Worm (Caenorhabditis elegans) whole organism, early embryonic: Measurements from ENCODE around the gene flp-20.

Source experiments
- B0310.2 ChIP-seq: sonication (generic microtip); optimal IDR thresholded peaks from 2 replicates; lab custom pipeline; 2016; ENCODE audit warnings: mild to moderate bottlenecking, missing genetic modification characterization, missing compliant biosample characterization
- F13C5.2 ChIP-seq: sonication (generic microtip); optimal IDR thresholded peaks from 2 replicates; lab custom pipeline; 2017; ENCODE audit warnings: mild to moderate bottlenecking, missing genetic modification characterization, inconsistent platforms, missing compliant biosample characterization
- aly-1 ChIP-seq: sonication (generic microtip); optimal IDR thresholded peaks from 2 replicates; lab custom pipeline; 2016; ENCODE audit warnings: missing genetic modification characterization, missing compliant biosample characterization
- ama-1 ChIP-seq: fragments of 150-350 bp; optimal IDR thresholded peaks from 2 replicates; lab custom pipeline; 2014
- ceh-13 ChIP-seq: fragments of 200-800 bp; sonication (Bioruptor generic); optimal IDR thresholded peaks from 2 replicates; lab custom pipeline; 2018; ENCODE audit warnings: mild to moderate bottlenecking, missing genetic modification characterization, missing compliant biosample characterization
- ceh-36 ChIP-seq: sonication (generic microtip); optimal IDR thresholded peaks from 2 replicates; lab custom pipeline; 2016; ENCODE audit warnings: missing genetic modification characterization, inconsistent platforms, missing compliant biosample characterization
- ets-7 ChIP-seq: sonication (generic microtip); optimal IDR thresholded peaks from 2 replicates; lab custom pipeline; 2016; ENCODE audit warnings: missing genotype, missing genetic modification characterization, missing compliant biosample characterization
- flt-1 ChIP-seq: fragments of 200-800 bp; sonication (Bioruptor generic); IDR thresholded peaks from 2 replicates; pipeline ENCODE4 v1.3.6; 2022; ENCODE audit warnings: missing genetic modification characterization, missing compliant biosample characterization
- hmbx-1 ChIP-seq: sonication (generic microtip); optimal IDR thresholded peaks from 2 replicates; lab custom pipeline; 2016; ENCODE audit warnings: mild to moderate bottlenecking, missing genetic modification characterization, missing compliant biosample characterization
- hmg-4 ChIP-seq: fragments of 200-800 bp; sonication (Bioruptor generic); optimal IDR thresholded peaks from 2 replicates; lab custom pipeline; 2018; ENCODE audit warnings: mild to moderate bottlenecking, missing genetic modification characterization, missing compliant biosample characterization
- hnd-1 ChIP-seq: sonication (generic microtip); optimal IDR thresholded peaks from 2 replicates; lab custom pipeline; 2016; ENCODE audit warnings: missing genetic modification characterization, missing compliant biosample characterization
- pes-1 ChIP-seq: fragments of 200-800 bp; sonication (Bioruptor generic); IDR thresholded peaks from 2 replicates; pipeline ENCODE4 v1.3.6; 2022; ENCODE audit warnings: missing genetic modification reagents, missing genetic modification characterization, missing compliant biosample characterization
- scrt-1 ChIP-seq: fragments of 200-800 bp; sonication (Bioruptor generic); IDR thresholded peaks from 2 replicates; pipeline ENCODE4 v1.3.6; 2022; ENCODE audit warnings: missing genetic modification characterization, missing compliant biosample characterization
- sea-1 ChIP-seq: fragments of 200-800 bp; sonication (Bioruptor generic); conservative IDR thresholded peaks from 2 replicates; pipeline ENCODE4 v1.3.6; 2022; ENCODE audit warnings: missing genetic modification characterization, missing compliant biosample characterization
- tbx-11 ChIP-seq: fragments of 200-800 bp; sonication (Bioruptor generic); IDR thresholded peaks from 2 replicates; pipeline ENCODE4 v1.3.6; 2022; ENCODE audit warnings: missing genetic modification characterization, missing compliant biosample characterization
- tbx-37 ChIP-seq: fragments of 200-800 bp; sonication (Bioruptor generic); conservative IDR thresholded peaks from 2 replicates; pipeline ENCODE4 v1.3.6; 2022; ENCODE audit warnings: missing genetic modification reagents, missing genetic modification characterization, missing compliant biosample characterization
- tra-4 ChIP-seq: sonication (generic microtip); optimal IDR thresholded peaks from 2 replicates; lab custom pipeline; 2017; ENCODE audit warnings: missing genetic modification characterization, missing compliant biosample characterization

flp-20 gene

ce11 chrX:9338375-9338774 is 11.3 kb downstream of the flp-20 start, which contains the start of gene apa-2:
Gene apa-2 (plus strand): TSS chrX:9338675.
- no peak for TF ChIP-seq hnd-1 (tag; lab: Kevin White, UChicago)
- TF ChIP-seq ceh-36, result no peak
- TF ChIP-seq scrt-1 (GFP tag; lab: Robert Waterston, UW), result no peak
- no peak for TF ChIP-seq F13C5.2 (tag; lab: Kevin White, UChicago)
- TF ChIP-seq aly-1 (tag; lab: Kevin White, UChicago), result no peak

ce11 chrX:9337832-9338231 is 11.9 kb downstream of the flp-20 start:
- TF ChIP-seq tra-4 (tag; lab: Kevin White, UChicago), result no peak
- TF ChIP-seq tbx-11 (GFP tag; lab: Robert Waterston, UW), result no peak
- no peak for TF ChIP-seq hmg-4
- peak; percentile 62 for TF ChIP-seq aly-1 (tag; lab: Kevin White, UChicago)
- no peak for TF ChIP-seq sea-1 (GFP tag; lab: Robert Waterston, UW)
- no peak for TF ChIP-seq B0310.2 (tag; lab: Kevin White, UChicago)
- no peak for TF ChIP-seq ama-1
- TF ChIP-seq ceh-13, result no peak
- no peak for TF ChIP-seq hnd-1 (tag; lab: Kevin White, UChicago)
- TF ChIP-seq hmbx-1, result no peak
- no peak for TF ChIP-seq flt-1 (GFP tag; lab: Robert Waterston, UW)
- TF ChIP-seq ceh-36, result no peak
- TF ChIP-seq pes-1 (GFP tag; lab: Robert Waterston, UW), result no peak
- peak; percentile 33 for TF ChIP-seq ets-7 (tag; lab: Kevin White, UChicago)
- TF ChIP-seq tbx-37 (GFP tag; lab: Robert Waterston, UW), result peak; percentile 39; the same call in 1 of the 2 replicates
- 0 out of 2 replicates have a peak, but pooled peaks have one; percentile 45 for TF ChIP-seq scrt-1 (GFP tag; lab: Robert Waterston, UW)
- peak; percentile 82 for TF ChIP-seq F13C5.2 (tag; lab: Kevin White, UChicago)

ce11 chrX:9336227-9336626 is 13.5 kb downstream of the flp-20 start:
- TF ChIP-seq pes-1 (GFP tag; lab: Robert Waterston, UW), result no peak
- TF ChIP-seq B0310.2 (tag; lab: Kevin White, UChicago), result no peak
- TF ChIP-seq aly-1 (tag; lab: Kevin White, UChicago), result no peak
- no peak for TF ChIP-seq ama-1
- no peak for TF ChIP-seq hmbx-1
- no peak for TF ChIP-seq ets-7 (tag; lab: Kevin White, UChicago)
- TF ChIP-seq tbx-11 (GFP tag; lab: Robert Waterston, UW), result no peak
- no peak for TF ChIP-seq sea-1 (GFP tag; lab: Robert Waterston, UW)
- TF ChIP-seq tbx-37 (GFP tag; lab: Robert Waterston, UW), result no peak
- TF ChIP-seq hmg-4, result no peak
- TF ChIP-seq ceh-36, result no peak

- TF ChIP-seq hmg-4, result no peak
- no peak for TF ChIP-seq scrt-1 (GFP tag; lab: Robert Waterston, UW)
- no peak for TF ChIP-seq sea-1 (GFP tag; lab: Robert Waterston, UW)
- no peak for TF ChIP-seq aly-1 (tag; lab: Kevin White, UChicago)
- TF ChIP-seq flt-1 (GFP tag; lab: Robert Waterston, UW), result no peak
These were observed 18.9 kb downstream of the flp-20 start, which contains the start of gene T20B5.2 for ce11 chrX:9330721-9331212. Gene T20B5.2 (plus strand): TSS chrX:9331162.

ce11 chrX:9324962-9325361 is 24.7 kb downstream of the flp-20 start:
- TF ChIP-seq flt-1 (GFP tag; lab: Robert Waterston, UW) (no peak), tbx-11 (GFP tag; lab: Robert Waterston, UW) (no peak), pes-1 (GFP tag; lab: Robert Waterston, UW) (no peak), sea-1 (GFP tag; lab: Robert Waterston, UW) (no peak), ets-7 (tag; lab: Kevin White, UChicago) (no peak), hnd-1 (tag; lab: Kevin White, UChicago) (no peak), aly-1 (tag; lab: Kevin White, UChicago) (no peak), tra-4 (tag; lab: Kevin White, UChicago) (no peak), B0310.2 (tag; lab: Kevin White, UChicago) (no peak), ama-1 (no peak), F13C5.2 (tag; lab: Kevin White, UChicago) (no peak), scrt-1 (GFP tag; lab: Robert Waterston, UW) (no peak), ceh-36 (no peak), hmbx-1 (no peak), tbx-37 (GFP tag; lab: Robert Waterston, UW) (no peak)

ce11 chrX:9319080-9319479 is 30.6 kb downstream of the flp-20 start, which contains the start of gene npr-7:
Gene npr-7 (minus strand): TSS chrX:9319180.
- no peak for TF ChIP-seq hnd-1 (tag; lab: Kevin White, UChicago)
- no peak for TF ChIP-seq scrt-1 (GFP tag; lab: Robert Waterston, UW)
- no peak for TF ChIP-seq aly-1 (tag; lab: Kevin White, UChicago)
- TF ChIP-seq tbx-11 (GFP tag; lab: Robert Waterston, UW), result no peak
- no peak for TF ChIP-seq tbx-37 (GFP tag; lab: Robert Waterston, UW)
- no peak for TF ChIP-seq B0310.2 (tag; lab: Kevin White, UChicago)
- TF ChIP-seq ceh-36, result no peak

ce11 chrX:9314397-9314796 is 35.3 kb downstream of the flp-20 start, which contains the start of gene ttr-38:
Gene ttr-38 (minus strand): TSS chrX:9314497.
- TF ChIP-seq ceh-36 (no peak), flt-1 (GFP tag; lab: Robert Waterston, UW) (no peak), ets-7 (tag; lab: Kevin White, UChicago) (no peak), sea-1 (GFP tag; lab: Robert Waterston, UW) (no peak), hmg-4 (no peak)

- TF ChIP-seq ets-7 (tag; lab: Kevin White, UChicago) (no peak), B0310.2 (tag; lab: Kevin White, UChicago) (no peak), tbx-11 (GFP tag; lab: Robert Waterston, UW) (no peak), pes-1 (GFP tag; lab: Robert Waterston, UW) (no peak), tra-4 (tag; lab: Kevin White, UChicago) (no peak), hnd-1 (tag; lab: Kevin White, UChicago) (no peak), ceh-36 (no peak), F13C5.2 (tag; lab: Kevin White, UChicago) (no peak), tbx-37 (GFP tag; lab: Robert Waterston, UW) (no peak), ama-1 (no peak), aly-1 (tag; lab: Kevin White, UChicago) (no peak), flt-1 (GFP tag; lab: Robert Waterston, UW) (no peak), scrt-1 (GFP tag; lab: Robert Waterston, UW) (no peak)
These were observed 38.5 kb downstream of the flp-20 start, which contains the start of gene H29C22.1 for ce11 chrX:9311225-9311624. Gene H29C22.1 (minus strand): TSS chrX:9311325.
